Fruit fly (Drosophila melanogaster) whole organism, embryonic: ENCODE results near the gene Tfb4.
A peak's percentile ranks its signal among the peaks of the same experiment; 100 is the strongest.

ENCODE experiments used
- CG10959 ChIP-seq: fragments of 200-800 bp; sonication (Bioruptor generic); IDR thresholded peaks from 2 replicates; pipeline ENCODE4 v1.3.6; 2022; ENCODE audit warnings: missing biosample characterization, missing genetic modification characterization
- CG12659 ChIP-seq: fragments of 200-800 bp; sonication (Bioruptor generic); optimal IDR thresholded peaks from 3 replicates; lab custom pipeline; 2017; ENCODE audit warnings: mild to moderate bottlenecking, missing biosample characterization, missing genetic modification reagents, missing genetic modification characterization
- CG13287 ChIP-seq: fragments of 200-800 bp; sonication (Bioruptor generic); IDR thresholded peaks from 2 replicates; pipeline ENCODE4 v1.3.6; 2022; ENCODE audit warnings: missing biosample characterization, missing genetic modification characterization; ENCODE audit not compliant: partially characterized antibody
- CG16863 ChIP-seq: fragments of 200-800 bp; sonication (Bioruptor generic); optimal IDR thresholded peaks from 3 replicates; lab custom pipeline; 2016; ENCODE audit warnings: missing biosample characterization, missing genetic modification characterization
- CG2678 ChIP-seq: fragments of 200-800 bp; sonication (Bioruptor generic); optimal IDR thresholded peaks from 3 replicates; lab custom pipeline; 2019; ENCODE audit warnings: missing biosample characterization, mild to moderate bottlenecking, missing genetic modification characterization, moderate library complexity
- CG2712 ChIP-seq: fragments of 200-800 bp; optimal IDR thresholded peaks from 3 replicates; lab custom pipeline; 2019; ENCODE audit warnings: missing biosample characterization, mild to moderate bottlenecking, missing genetic modification characterization, moderate library complexity
- CG4617 ChIP-seq: fragments of 200-800 bp; sonication (Bioruptor generic); optimal IDR thresholded peaks from 3 replicates; lab custom pipeline; 2016; ENCODE audit warnings: missing biosample characterization, missing genetic modification characterization, borderline replicate concordance
- CG6854 ChIP-seq: fragments of 200-800 bp; sonication (Bioruptor generic); optimal IDR thresholded peaks from 3 replicates; lab custom pipeline; 2017; ENCODE audit warnings: missing biosample characterization, mild to moderate bottlenecking, missing genetic modification characterization
- CG7556 ChIP-seq: fragments of 200-800 bp; sonication (Bioruptor generic); optimal IDR thresholded peaks from 2 replicates; lab custom pipeline; 2017; ENCODE audit warnings: missing biosample characterization, mild to moderate bottlenecking, missing genetic modification characterization
- CG7987 ChIP-seq: fragments of 200-800 bp; sonication (Bioruptor generic); optimal IDR thresholded peaks from 2 replicates; lab custom pipeline; 2018; ENCODE audit warnings: missing biosample characterization, mild to moderate bottlenecking, missing genetic modification characterization, moderate library complexity
- CG9437 ChIP-seq: fragments of 200-800 bp; sonication (Bioruptor generic); optimal IDR thresholded peaks from 2 replicates; lab custom pipeline; 2018; ENCODE audit warnings: missing biosample characterization, mild to moderate bottlenecking, missing genetic modification characterization
- D19B ChIP-seq: fragments of 200-800 bp; sonication (Bioruptor generic); optimal IDR thresholded peaks from 2 replicates; lab custom pipeline; 2017; ENCODE audit warnings: missing biosample characterization, mild to moderate bottlenecking, missing genetic modification characterization
- Doc2 ChIP-seq: fragments of 200-800 bp; sonication (Bioruptor generic); IDR thresholded peaks from 2 replicates; pipeline ENCODE4 v1.3.6; 2022; ENCODE audit warnings: missing biosample characterization, missing genetic modification characterization
- Dref ChIP-seq: fragments of 200-800 bp; sonication (Bioruptor generic); IDR thresholded peaks from 2 replicates; pipeline ENCODE4 v1.3.6; 2022; ENCODE audit warnings: missing biosample characterization, missing genetic modification characterization
- Fer1 ChIP-seq: fragments of 200-800 bp; sonication (Bioruptor generic); optimal IDR thresholded peaks from 2 replicates; lab custom pipeline; 2017; ENCODE audit warnings: missing biosample characterization, mild to moderate bottlenecking, missing genetic modification characterization
- HHEX ChIP-seq: fragments of 200-800 bp; sonication (Bioruptor generic); optimal IDR thresholded peaks from 3 replicates; lab custom pipeline; 2017; ENCODE audit warnings: missing biosample characterization, mild to moderate bottlenecking, missing genetic modification characterization, missing genetic modification reagents
- HLH4C ChIP-seq: fragments of 200-800 bp; sonication (Bioruptor generic); IDR thresholded peaks from 3 replicates; pipeline ENCODE4 v1.3.6; 2022; ENCODE audit warnings: missing biosample characterization, missing genetic modification characterization; ENCODE audit not compliant: partially characterized antibody
- Hmx ChIP-seq: fragments of 200-800 bp; sonication (Bioruptor generic); optimal IDR thresholded peaks from 2 replicates; lab custom pipeline; 2016; ENCODE audit warnings: missing biosample characterization, missing genetic modification characterization
- Hsf ChIP-seq: fragments of 200-800 bp; sonication (Bioruptor generic); optimal IDR thresholded peaks from 3 replicates; lab custom pipeline; 2016; ENCODE audit warnings: missing biosample characterization, missing genetic modification characterization
- Lpt ChIP-seq: fragments of >200 bp; optimal IDR thresholded peaks from 2 replicates; lab custom pipeline; 2018; ENCODE audit warnings: missing biosample characterization, missing genetic modification characterization
- Med ChIP-seq: fragments of 200-800 bp; sonication (Bioruptor generic); peaks from one replicate; lab custom pipeline; 2016; ENCODE audit warnings: missing biosample characterization, missing genetic modification characterization, mild to moderate bottlenecking, inconsistent platforms, moderate library complexity
- Mrtf ChIP-seq: fragments of 200-800 bp; sonication (Bioruptor generic); IDR thresholded peaks from 3 replicates; pipeline ENCODE4 v1.3.6; 2022; ENCODE audit warnings: missing biosample characterization, missing genetic modification characterization
- Myb ChIP-seq: fragments of 200-800 bp; sonication (Bioruptor generic); optimal IDR thresholded peaks from 2 replicates; lab custom pipeline; 2016; ENCODE audit warnings: missing biosample characterization, missing genetic modification characterization
- NK7.1 ChIP-seq: fragments of 200-800 bp; sonication (Bioruptor generic); optimal IDR thresholded peaks from 3 replicates; lab custom pipeline; 2016; ENCODE audit warnings: missing biosample characterization, missing genetic modification characterization
- Sry-β ChIP-seq: fragments of 200-800 bp; sonication (Bioruptor generic); optimal IDR thresholded peaks from 2 replicates; lab custom pipeline; 2018; ENCODE audit warnings: missing biosample characterization, mild to moderate bottlenecking, missing genetic modification characterization, moderate library complexity
- Sry-δ ChIP-seq: fragments of 200-800 bp; sonication (Bioruptor generic); optimal IDR thresholded peaks from 2 replicates; lab custom pipeline; 2016; ENCODE audit warnings: missing biosample characterization, missing genetic modification characterization
- Trl ChIP-seq, 3 experiments: fragments of >200 bp in 2 of 3; fragments of 200-800 bp in 1 of 3; sonication (Bioruptor generic) in 1 of 3; optimal IDR thresholded peaks; 2 replicates in 1 of 3; 3 replicates in 2 of 3; lab custom pipeline; 2016 to 2017; ENCODE audit warnings: missing biosample characterization in 1 of 3, missing genetic modification characterization in 1 of 3
- al ChIP-seq: fragments of 200-800 bp; sonication (Bioruptor generic); IDR thresholded peaks from 2 replicates; pipeline ENCODE4 v1.3.6; 2022; ENCODE audit warnings: missing biosample characterization, missing genetic modification characterization
- amos ChIP-seq: fragments of 200-800 bp; sonication (Bioruptor generic); IDR thresholded peaks from 2 replicates; pipeline ENCODE4 v1.3.6; 2022; ENCODE audit warnings: missing biosample characterization, missing genetic modification characterization; ENCODE audit not compliant: partially characterized antibody
- ase ChIP-seq: fragments of 200-800 bp; sonication (Bioruptor generic); IDR thresholded peaks from 3 replicates; pipeline ENCODE4 v1.3.6; 2022; ENCODE audit warnings: missing biosample characterization, missing genetic modification characterization
- br ChIP-seq: fragments of >200 bp; optimal IDR thresholded peaks from 2 replicates; lab custom pipeline; 2017
- chinmo ChIP-seq: fragments of 200-800 bp; sonication (Bioruptor generic); IDR thresholded peaks from 4 replicates; pipeline ENCODE4 v1.3.6; 2022; ENCODE audit warnings: missing biosample characterization, missing genetic modification characterization; ENCODE audit not compliant: partially characterized antibody
- crol ChIP-seq: fragments of 200-800 bp; sonication (Bioruptor generic); IDR thresholded peaks from 2 replicates; pipeline ENCODE4 v1.3.6; 2022; ENCODE audit warnings: missing biosample characterization, missing genetic modification characterization
- crp ChIP-seq, 2 experiments: fragments of 200-800 bp; sonication (Bioruptor generic); optimal IDR thresholded peaks; 2 replicates in 1 of 2; 3 replicates in 1 of 2; lab custom pipeline; 2017; ENCODE audit warnings: missing biosample characterization in 2 of 2, missing genetic modification characterization in 2 of 2, mild to moderate bottlenecking in 1 of 2, moderate library complexity in 1 of 2
- dati ChIP-seq: fragments of 200-800 bp; sonication (Bioruptor generic); IDR thresholded peaks from 2 replicates; pipeline ENCODE4 v1.3.6; 2022; ENCODE audit warnings: missing biosample characterization, missing genetic modification characterization
- gro ChIP-seq: fragments of 200-800 bp; sonication (Bioruptor generic); optimal IDR thresholded peaks from 2 replicates; lab custom pipeline; 2016; ENCODE audit warnings: missing biosample characterization, missing genetic modification characterization
- gt ChIP-seq: fragments of 200-800 bp; sonication (Bioruptor generic); IDR thresholded peaks from 2 replicates; pipeline ENCODE4 v1.3.6; 2022; ENCODE audit warnings: missing biosample characterization, missing genetic modification characterization
- hb ChIP-seq: fragments of 200-800 bp; sonication (Bioruptor generic); IDR thresholded peaks from 3 replicates; pipeline ENCODE4 v1.3.6; 2022; ENCODE audit warnings: missing biosample characterization, missing genetic modification characterization; ENCODE audit not compliant: partially characterized antibody
- jigr1 ChIP-seq: fragments of 200-800 bp; sonication (Bioruptor generic); IDR thresholded peaks from 3 replicates; pipeline ENCODE4 v1.3.6; 2022; ENCODE audit warnings: missing biosample characterization, missing genetic modification characterization
- lilli ChIP-seq: fragments of 200-800 bp; sonication (Bioruptor generic); optimal IDR thresholded peaks from 3 replicates; lab custom pipeline; 2016; ENCODE audit warnings: missing biosample characterization, missing genetic modification characterization
- pzg ChIP-seq: fragments of 200-800 bp; sonication (Bioruptor generic); optimal IDR thresholded peaks from 3 replicates; lab custom pipeline; 2018; ENCODE audit warnings: missing biosample characterization, mild to moderate bottlenecking, missing genetic modification characterization, moderate library complexity
- sens ChIP-seq: fragments of 200-800 bp; sonication (Bioruptor generic); peaks from one replicate; lab custom pipeline; 2016; ENCODE audit warnings: missing biosample characterization, missing genetic modification characterization
- sisA ChIP-seq: fragments of 200-800 bp; sonication (Bioruptor generic); IDR thresholded peaks from 2 replicates; pipeline ENCODE4 v1.3.6; 2022; ENCODE audit warnings: missing biosample characterization, missing genetic modification characterization
- sob ChIP-seq: fragments of 200-800 bp; sonication (Bioruptor generic); IDR thresholded peaks from 2 replicates; pipeline ENCODE4 v1.3.6; 2022; ENCODE audit warnings: missing biosample characterization, missing genetic modification characterization
- tin ChIP-seq: fragments of 200-800 bp; sonication (Bioruptor generic); optimal IDR thresholded peaks from 3 replicates; lab custom pipeline; 2016; ENCODE audit warnings: missing biosample characterization, missing genetic modification characterization
- tna ChIP-seq: fragments of 200-800 bp; sonication (Bioruptor generic); IDR thresholded peaks from 2 replicates; pipeline ENCODE4 v1.3.6; 2022; ENCODE audit warnings: missing biosample characterization, missing genetic modification characterization; ENCODE audit not compliant: partially characterized antibody
- trem ChIP-seq: fragments of 200-800 bp; optimal IDR thresholded peaks from 3 replicates; lab custom pipeline; 2019; ENCODE audit warnings: missing biosample characterization, mild to moderate bottlenecking, missing genetic modification characterization, moderate library complexity
- trh ChIP-seq: fragments of 200-800 bp; sonication (Bioruptor generic); optimal IDR thresholded peaks from 2 replicates; lab custom pipeline; 2016; ENCODE audit warnings: missing biosample characterization, missing genetic modification characterization
- unc-4 ChIP-seq: fragments of 200-800 bp; sonication (Bioruptor generic); IDR thresholded peaks from 2 replicates; pipeline ENCODE4 v1.3.6; 2022; ENCODE audit warnings: missing biosample characterization, missing genetic modification characterization; ENCODE audit not compliant: partially characterized antibody
- vnd ChIP-seq: fragments of 200-800 bp; sonication (Bioruptor generic); IDR thresholded peaks from 3 replicates; pipeline ENCODE4 v1.3.6; 2022; ENCODE audit warnings: missing biosample characterization, missing genetic modification characterization; ENCODE audit not compliant: partially characterized antibody

Tfb4 gene

DNA sequence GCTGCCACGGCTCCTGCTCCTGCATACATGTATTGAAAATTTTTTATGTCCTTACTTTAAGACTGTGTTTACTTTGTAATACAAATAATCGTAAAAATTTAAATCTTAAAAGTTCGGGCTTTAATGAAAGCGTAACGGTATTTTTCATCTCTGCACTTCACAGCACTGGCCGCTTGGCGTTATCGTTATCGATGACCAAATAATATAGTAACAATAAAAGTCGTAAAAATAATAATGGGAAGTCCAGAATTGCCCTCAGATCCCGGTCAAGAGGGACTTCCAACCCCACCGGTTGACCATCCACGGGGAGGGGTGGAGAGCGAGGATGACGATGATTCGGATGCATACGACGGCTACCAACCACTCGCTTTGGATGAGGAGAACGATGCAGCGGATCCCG lies 15.8 kb upstream of the Tfb4 start, which contains the start of gene CG14341 (continued):
- TF ChIP-seq Myb (GFP tag; lab: Kevin White, UChicago) = peak; percentile 91
- no peak for TF ChIP-seq sob
- TF ChIP-seq sens (GFP tag; lab: Kevin White, UChicago) = peak; percentile 69
- TF ChIP-seq CG12659 (GFP tag; lab: Kevin White, UChicago) = peak; percentile 2
- TF ChIP-seq HLH4C (GFP tag; lab: Robert Waterston, UW) = peak; percentile 59; the same call in 2 of the 3 replicates
- peak; percentile 64 for TF ChIP-seq Dref (GFP tag; lab: Robert Waterston, UW)
- TF ChIP-seq CG13287 = peak; percentile 59
- TF ChIP-seq CG16863 = no peak
- TF ChIP-seq Med (GFP tag; lab: Kevin White, UChicago) = peak; percentile 21
- TF ChIP-seq CG2678 (tag; lab: Kevin White, UChicago) = no peak
- peak; percentile 35 for TF ChIP-seq pzg (GFP tag; lab: Kevin White, UChicago)
- no peak for TF ChIP-seq CG10959 (GFP tag; lab: Robert Waterston, UW)
- TF ChIP-seq CG7556 = no peak
- peak; percentile 49 for TF ChIP-seq CG9437 (GFP tag; lab: Kevin White, UChicago)

DNA sequence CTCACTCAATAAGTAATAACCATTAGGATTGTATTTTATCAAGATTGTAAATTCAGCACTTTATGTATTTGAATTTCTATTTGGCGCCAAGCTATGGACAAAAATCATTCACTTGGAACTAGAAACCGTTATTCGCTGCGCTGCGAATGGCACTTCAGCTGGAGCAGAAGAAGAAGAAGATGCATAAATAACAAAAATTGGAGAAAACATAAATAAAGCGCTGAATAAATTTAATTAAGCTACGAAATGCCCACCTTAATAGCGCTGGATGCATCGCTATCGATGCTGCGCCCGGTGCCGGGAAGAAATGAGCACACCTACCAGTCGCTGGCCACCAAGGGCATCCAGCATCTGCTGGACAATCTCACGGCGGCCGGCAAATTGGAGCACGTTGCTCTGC lies 13.8 kb upstream of the Tfb4 start, which contains the start of gene IntS14:
IntS14 (plus strand) TSS at position 150 of the 400 bp plus-strand sequence.
- peak; percentile 54 for TF ChIP-seq CG4617 (GFP tag; lab: Kevin White, UChicago)
- peak; percentile 0 for TF ChIP-seq trem (tag; lab: Kevin White, UChicago)
- TF ChIP-seq Trl (optimal IDR thresholded peaks at IDR 0.05; lab: Kevin White, UChicago) = no peak
- TF ChIP-seq Trl (GFP tag; optimal IDR thresholded peaks at IDR 0.05; lab: Kevin White, UChicago) = no peak
- TF ChIP-seq sisA = no peak
- TF ChIP-seq Hsf (GFP tag; lab: Kevin White, UChicago) = no peak
- no peak for TF ChIP-seq CG6854 (GFP tag; lab: Kevin White, UChicago)
- TF ChIP-seq crp (GFP tag; optimal IDR thresholded peaks at IDR 0.05; lab: Kevin White, UChicago) = peak; percentile 43 to 84
- no peak for TF ChIP-seq amos (GFP tag; lab: Robert Waterston, UW)
- no peak for TF ChIP-seq Hmx (GFP tag; lab: Kevin White, UChicago)
- TF ChIP-seq CG7987 = no peak
- no peak for TF ChIP-seq CG2712 (tag; lab: Kevin White, UChicago)
- TF ChIP-seq unc-4 (GFP tag; lab: Robert Waterston, UW) = peak; percentile 37; the same call in 1 of the 2 replicates
- peak; percentile 9 for TF ChIP-seq CG12659 (GFP tag; lab: Kevin White, UChicago)
- no peak for TF ChIP-seq Mrtf (GFP tag; lab: Robert Waterston, UW)
- TF ChIP-seq crol (GFP tag; lab: Robert Waterston, UW) = no peak
- TF ChIP-seq ase = no peak
- TF ChIP-seq lilli (GFP tag; lab: Kevin White, UChicago) = no peak
- TF ChIP-seq jigr1 (GFP tag; lab: Robert Waterston, UW) = no peak
- TF ChIP-seq hb (GFP tag; lab: Robert Waterston, UW) = no peak
- TF ChIP-seq tna = no peak
- no peak for TF ChIP-seq Fer1 (GFP tag; lab: Kevin White, UChicago)
- TF ChIP-seq trh = no peak
- no peak for TF ChIP-seq gro (GFP tag; lab: Kevin White, UChicago)
- TF ChIP-seq Sry-δ (GFP tag; lab: Kevin White, UChicago) = peak; percentile 37
- TF ChIP-seq D19B (GFP tag; lab: Kevin White, UChicago) = no peak
- TF ChIP-seq Lpt (GFP tag; lab: Kevin White, UChicago) = no peak
- peak; percentile 67; the same call in 1 of the 4 replicates for TF ChIP-seq chinmo (GFP tag; lab: Robert Waterston, UW)
- TF ChIP-seq al (GFP tag; lab: Robert Waterston, UW) = no peak
- no peak for TF ChIP-seq Sry-β (GFP tag; lab: Kevin White, UChicago)
- TF ChIP-seq Doc2 = no peak
- TF ChIP-seq HHEX (GFP tag; lab: Kevin White, UChicago) = no peak
- no peak for TF ChIP-seq tin
- TF ChIP-seq br (lab: Kevin White, UChicago) = no peak
- no peak for TF ChIP-seq dati (GFP tag; lab: Robert Waterston, UW)
- no peak for TF ChIP-seq vnd
- TF ChIP-seq gt (GFP tag; lab: Robert Waterston, UW) = no peak
- no peak for TF ChIP-seq NK7.1 (GFP tag; lab: Kevin White, UChicago)
